Fruit fly (Drosophila melanogaster): ENCODE results near the gene AP-1mu.

dm6 chr3R:9596615-9597014, 37.3 kb upstream of the AP-1mu start:
- TF ChIP-seq Snoo (tag; optimal IDR thresholded peaks at IDR 0.05) (no peak), CG8301 (tag; optimal IDR thresholded peaks at IDR 0.05) (no peak)
